Fruit fly (Drosophila melanogaster) Kc167 (cell line): ENCODE data around the gene CG46505.
"Not testable (repeated sequence)": the region's sequence is repeated elsewhere in the genome, so short reads cannot be mapped to it uniquely, and the experiment has no call there.

Experiments used
- Myc ChIP-seq: fragments of >200 bp; optimal IDR thresholded peaks from 2 replicates; lab custom pipeline; 2017; ENCODE audit warnings: missing external identifiers
- Sin3A ChIP-seq: fragments of >200 bp; optimal IDR thresholded peaks from 2 replicates; lab custom pipeline; 2018; ENCODE audit warnings: missing external identifiers
- h ChIP-seq: fragments of >200 bp; optimal IDR thresholded peaks from 3 replicates; lab custom pipeline; 2018; ENCODE audit warnings: missing external identifiers
- ttk ChIP-seq: sonication (Bioruptor generic); optimal IDR thresholded peaks from 2 replicates; lab custom pipeline; 2017; ENCODE audit warnings: missing external identifiers

- not testable (repeated sequence) for TF ChIP-seq Myc, h, ttk, Sin3A (lab: Kevin White, UChicago)
Observed at dm6 chrX:22162623-22163022, 10.0 kb downstream of the CG46505 start, which contains the start of gene CG46507.
